Worm (Caenorhabditis elegans): ENCODE results near the gene cex-1.

- no peak for TF ChIP-seq nhr-28 (tag; optimal IDR thresholded peaks at IDR 0.05)
- no peak for TF ChIP-seq nhr-2 (tag; optimal IDR thresholded peaks at IDR 0.05)
- no peak for TF ChIP-seq nhr-12 (tag; optimal IDR thresholded peaks at IDR 0.05)
- TF ChIP-seq elt-3 (tag; optimal IDR thresholded peaks at IDR 0.05), result no peak
- no peak for TF ChIP-seq unc-62 (GFP tag; optimal IDR thresholded peaks at IDR 0.05)
- no peak for TF ChIP-seq ztf-11 (tag; optimal IDR thresholded peaks at IDR 0.05)
- TF ChIP-seq lsy-2 (tag; optimal IDR thresholded peaks at IDR 0.05), result no peak
- no peak for TF ChIP-seq hlh-1 (tag; optimal IDR thresholded peaks at IDR 0.05)
- no peak for TF ChIP-seq sem-2 (GFP tag; optimal IDR thresholded peaks at IDR 0.05)
- no peak for TF ChIP-seq ceh-39 (tag; optimal IDR thresholded peaks at IDR 0.05)
- no peak for TF ChIP-seq mep-1 (tag; optimal IDR thresholded peaks at IDR 0.05)
- TF ChIP-seq bed-3 (GFP tag; optimal IDR thresholded peaks at IDR 0.05), result no peak
Measured at ce11 chrII:5433069-5433468, 14.4 kb upstream of the cex-1 start, which contains the start of gene srx-114.
